Worm (Caenorhabditis elegans) whole organism, L3 larva: ENCODE measurements around the gene K07B1.4.

Source experiments
- ZK546.5 ChIP-seq: sonication (generic microtip); optimal IDR thresholded peaks from 2 replicates; lab custom pipeline; 2017; ENCODE audit warnings: missing biosample characterization, missing genetic modification characterization
- ama-1 ChIP-seq: fragments of 150-350 bp; optimal IDR thresholded peaks from 2 replicates; lab custom pipeline; 2018
- egl-27 ChIP-seq: sonication (generic microtip); optimal IDR thresholded peaks from 4 replicates; lab custom pipeline; 2017; ENCODE audit warnings: missing biosample characterization, missing genetic modification reagents, missing genetic modification characterization
- elt-3 ChIP-seq, 3 experiments: fragments of 150-350 bp in 1 of 3; sonication (generic microtip) in 2 of 3; optimal IDR thresholded peaks; 2 replicates in 2 of 3; 4 replicates in 1 of 3; lab custom pipeline; 2014 to 2017; ENCODE audit warnings: missing biosample characterization in 3 of 3, missing genetic modification characterization in 3 of 3
- nhr-12 ChIP-seq: fragments of 150-350 bp; optimal IDR thresholded peaks from 2 replicates; lab custom pipeline; 2014; ENCODE audit warnings: missing biosample characterization, missing genetic modification characterization
- nhr-43 ChIP-seq: sonication (generic microtip); optimal IDR thresholded peaks from 2 replicates; lab custom pipeline; 2016; ENCODE audit warnings: mild to moderate bottlenecking, missing genetic modification characterization, missing compliant biosample characterization; ENCODE audit not compliant: poor library complexity, severe bottlenecking
- pqm-1 ChIP-seq: fragments of 150-350 bp; optimal IDR thresholded peaks from 2 replicates; lab custom pipeline; 2017; ENCODE audit warnings: missing biosample characterization, missing genetic modification characterization, inconsistent platforms
- sea-2 ChIP-seq: fragments of 150-350 bp; sonication (generic microtip); optimal IDR thresholded peaks from 4 replicates; lab custom pipeline; 2014; ENCODE audit warnings: missing biosample characterization, missing genetic modification reagents, missing genetic modification characterization
- snpc-4 ChIP-seq: fragments of 150-350 bp; optimal IDR thresholded peaks from 2 replicates; lab custom pipeline; 2014; ENCODE audit warnings: missing biosample characterization, missing genetic modification characterization
- unc-39 ChIP-seq: sonication (generic microtip); optimal IDR thresholded peaks from 4 replicates; lab custom pipeline; 2017; ENCODE audit warnings: missing biosample characterization, missing genetic modification characterization
- unc-62 ChIP-seq: fragments of 150-350 bp; sonication (generic microtip); optimal IDR thresholded peaks from 4 replicates; lab custom pipeline; 2014; ENCODE audit warnings: missing biosample characterization, missing genetic modification reagents, missing genetic modification characterization

DNA sequence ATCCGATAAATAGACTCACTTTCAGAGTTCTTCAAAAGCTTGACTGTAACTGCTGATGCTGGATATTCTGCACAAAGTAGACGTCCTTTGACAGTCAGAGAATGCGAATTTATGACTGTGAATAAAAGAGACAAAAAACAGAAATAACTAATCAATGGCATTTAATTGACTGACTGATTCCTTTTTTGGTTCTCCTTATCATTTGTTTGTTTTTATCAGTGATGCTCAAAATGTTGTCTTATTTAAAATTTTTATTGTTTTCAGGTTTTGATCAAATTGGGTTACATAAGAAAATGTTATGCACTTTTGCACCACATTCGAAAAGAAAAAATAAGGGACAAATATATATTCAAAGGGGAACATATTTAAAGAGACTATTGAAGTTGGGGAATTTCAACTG is 27.6 kb downstream of the K07B1.4 start, which contains the start of gene ttr-49:
- TF ChIP-seq ama-1 (lab: Kevin White, UChicago) = no peak
- TF ChIP-seq ZK546.5 (tag; lab: Kevin White, UChicago) = no peak
- TF ChIP-seq pqm-1 (tag; lab: Kevin White, UChicago) = peak; percentile 24
- no peak for TF ChIP-seq elt-3 (tag; optimal IDR thresholded peaks at IDR 0.05; lab: Kevin White, UChicago)
- no peak for TF ChIP-seq unc-62 (GFP tag; lab: Kevin White, UChicago)
- TF ChIP-seq unc-39 (tag; lab: Kevin White, UChicago) = no peak
- no peak for TF ChIP-seq sea-2 (GFP tag; lab: Kevin White, UChicago)
- TF ChIP-seq nhr-12 (tag; lab: Kevin White, UChicago) = no peak
- TF ChIP-seq egl-27 = no peak
- no peak for TF ChIP-seq nhr-43 (tag; lab: Kevin White, UChicago)
- TF ChIP-seq snpc-4 (tag; lab: Kevin White, UChicago) = no peak
